Worm (Caenorhabditis elegans): Measurements from ENCODE around the gene cwn-2.

DNA sequence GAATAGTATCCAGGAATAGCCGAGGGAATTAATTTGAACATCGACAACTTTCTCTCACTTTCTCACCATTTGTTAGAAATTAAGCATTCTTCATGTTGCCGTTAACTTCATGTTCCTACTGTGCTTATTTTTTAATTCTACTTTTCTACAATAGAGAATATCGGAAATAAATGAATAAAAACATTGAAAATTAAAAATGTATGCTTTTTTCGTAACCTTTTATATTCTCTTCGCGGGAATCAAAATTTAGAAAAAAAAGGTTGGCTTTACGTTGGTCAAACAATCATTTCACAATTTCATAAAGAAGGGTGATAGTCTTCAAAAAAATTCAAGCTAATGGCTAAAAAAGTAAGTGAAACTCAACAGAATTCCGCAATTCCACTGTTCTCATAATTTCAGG, 8.3 kb downstream of the cwn-2 start, which contains the start of gene W01B6.5:
- no peak for TF ChIP-seq klf-2 (GFP tag; conservative IDR thresholded peaks at IDR 0.05)
- TF ChIP-seq ztf-29 (GFP tag; IDR thresholded peaks at IDR 0.05): no peak
- TF ChIP-seq T22C8.4 (GFP tag; IDR thresholded peaks at IDR 0.05): no peak
- TF ChIP-seq ztf-23 (GFP tag; IDR thresholded peaks at IDR 0.05): no peak
- TF ChIP-seq med-1 (GFP tag; optimal IDR thresholded peaks at IDR 0.05; ENCODE audit: insufficient read depth): no peak
- no peak for TF ChIP-seq flt-1 (GFP tag; IDR thresholded peaks at IDR 0.05)
- TF ChIP-seq ref-1 (GFP tag; conservative IDR thresholded peaks at IDR 0.05): no peak
- no peak for TF ChIP-seq cog-1 (tag; optimal IDR thresholded peaks at IDR 0.05)

Measured in whole organism, midembryonic.